Worm (Caenorhabditis elegans): Measurements from ENCODE around the gene klc-1.

Gene klc-1

DNA sequence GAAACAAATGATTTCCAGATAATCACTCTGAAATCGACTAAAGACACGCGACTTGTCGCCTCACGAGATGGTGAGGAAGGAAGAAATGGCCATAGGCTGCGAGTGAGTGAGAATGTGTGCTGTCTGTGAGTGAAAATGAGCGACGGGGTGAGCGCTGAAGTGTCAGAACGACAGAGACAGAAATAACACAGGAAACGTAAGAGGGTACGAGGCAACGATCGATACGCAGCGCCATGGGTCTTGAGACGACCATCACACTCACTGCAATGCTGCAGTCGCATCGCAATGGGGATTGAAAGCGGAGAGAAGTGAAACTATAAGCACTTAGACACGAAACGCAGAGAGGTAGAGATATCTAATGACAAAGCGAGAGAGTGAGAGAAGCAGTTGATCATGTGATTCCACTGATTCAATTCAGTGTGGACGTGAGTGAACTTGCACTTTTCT, 723 bp upstream of the klc-1 start (continued):
- peak; percentile 63; the same call in 1 of the 2 replicates for TF ChIP-seq lim-7 (GFP tag; IDR thresholded peaks at IDR 0.05)
- TF ChIP-seq ctbp-1 (GFP tag; IDR thresholded peaks at IDR 0.05): peak; percentile 86
- peak; percentile 78 for TF ChIP-seq lin-38 (GFP tag; IDR thresholded peaks at IDR 0.05)
- peak; percentile 13 for TF ChIP-seq daf-12 (tag; optimal IDR thresholded peaks at IDR 0.05)
- no peak for TF ChIP-seq Y105C5A.15 (GFP tag; IDR thresholded peaks at IDR 0.05)
- TF ChIP-seq Y5F2A.4 (GFP tag; optimal IDR thresholded peaks at IDR 0.05): no peak
- no peak for TF ChIP-seq nhr-111 (GFP tag; optimal IDR thresholded peaks at IDR 0.05)
- TF ChIP-seq hlh-30 (tag; optimal IDR thresholded peaks at IDR 0.05; ENCODE audit: insufficient read depth): peak; percentile 99
- peak; percentile 53 for TF ChIP-seq arid-1 (GFP tag; conservative IDR thresholded peaks at IDR 0.05)
- peak; percentile 86 for TF ChIP-seq nhr-102 (tag; optimal IDR thresholded peaks at IDR 0.05)
- no peak for TF ChIP-seq nhr-76 (tag; optimal IDR thresholded peaks at IDR 0.05)
- peak; percentile 30 for TF ChIP-seq lir-3 (tag; optimal IDR thresholded peaks at IDR 0.05)
- TF ChIP-seq dve-1 (tag; optimal IDR thresholded peaks at IDR 0.05; ENCODE audit: insufficient read depth): peak; percentile 92
- peak; percentile 78 for TF ChIP-seq set-16 (GFP tag; IDR thresholded peaks at IDR 0.05)
- TF ChIP-seq zfp-3 (GFP tag; conservative IDR thresholded peaks at IDR 0.05): 0 out of 2 replicates have a peak, but pooled peaks have one; percentile 23
- peak; percentile 97 for TF ChIP-seq hlh-11 (tag; optimal IDR thresholded peaks at IDR 0.05)
- TF ChIP-seq F44E2.7 (GFP tag; IDR thresholded peaks at IDR 0.05): 0 out of 2 replicates have a peak, but pooled peaks have one; percentile 10
- peak; percentile 96 for TF ChIP-seq rbr-2 (tag; optimal IDR thresholded peaks at IDR 0.05)
- peak; percentile 3 for TF ChIP-seq pqm-1 (tag; optimal IDR thresholded peaks at IDR 0.05)
- no peak for TF ChIP-seq dmd-9 (GFP tag; IDR thresholded peaks at IDR 0.05)
- TF ChIP-seq vab-7 (GFP tag; IDR thresholded peaks at IDR 0.05): peak; percentile 71; the same call in 1 of the 2 replicates
- TF ChIP-seq zip-11 (GFP tag; IDR thresholded peaks at IDR 0.05): no peak

DNA sequence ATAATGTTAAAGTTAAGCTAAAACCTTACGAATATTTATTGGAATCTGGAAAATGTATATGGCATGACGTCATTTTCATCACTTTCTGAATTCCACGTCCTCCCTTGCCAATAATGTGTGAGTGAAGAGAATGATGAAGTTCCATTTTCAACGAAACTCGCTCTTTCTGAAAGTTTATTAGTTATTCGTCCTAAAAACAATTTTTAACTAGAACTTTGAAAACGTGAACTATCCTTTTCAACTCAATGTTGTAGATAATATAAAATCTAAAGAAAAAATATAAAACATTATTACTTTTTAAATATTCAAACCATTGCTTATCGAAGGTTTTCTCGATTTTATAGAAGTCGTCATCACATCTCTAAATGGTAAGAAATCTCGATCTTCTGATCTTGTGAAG, 6.0 kb downstream of the klc-1 start, which contains the start of gene M7.7:
TSS of gene M7.7 (plus strand) at position 301 of the 400 bp plus-strand sequence.
- TF ChIP-seq egl-43 (GFP tag; IDR thresholded peaks at IDR 0.05) (no peak), arid-1 (GFP tag; conservative IDR thresholded peaks at IDR 0.05) (no peak), hif-1 (tag; optimal IDR thresholded peaks at IDR 0.05) (no peak), mdl-1 (tag; optimal IDR thresholded peaks at IDR 0.05) (no peak), vab-7 (GFP tag; IDR thresholded peaks at IDR 0.05) (no peak)

DNA sequence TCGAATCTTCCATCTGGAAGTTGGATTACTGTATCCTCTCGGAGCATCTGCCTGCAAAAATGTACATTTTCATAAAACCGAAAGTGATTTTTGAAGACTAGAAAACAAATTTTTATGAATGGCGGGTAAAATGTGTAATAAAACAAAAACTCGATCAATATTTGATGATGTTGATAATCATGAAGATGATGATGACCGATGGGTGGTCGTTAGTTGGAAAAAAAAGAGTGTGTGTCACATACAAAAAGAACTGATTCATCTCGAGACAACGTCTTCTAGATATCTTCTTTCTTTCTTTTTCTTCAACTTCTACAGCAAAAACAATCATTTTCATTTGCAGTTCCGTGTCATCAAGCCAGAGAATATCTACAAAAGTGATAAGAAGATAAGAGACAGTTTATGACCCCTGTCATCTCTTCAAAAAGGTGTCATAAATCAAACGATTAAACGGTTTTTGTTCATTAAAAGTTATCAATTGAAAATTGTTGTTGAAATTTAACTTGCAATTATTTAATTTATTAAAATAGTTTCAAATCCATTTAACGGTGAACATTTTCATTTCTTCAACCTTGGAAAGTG, 9.1 kb downstream of the klc-1 start, which contains the start of gene bcc-1:
TSS of gene bcc-1 (minus strand) at position 51 of the 579 bp plus-strand sequence.
- no peak for TF ChIP-seq D1046.2 (GFP tag; IDR thresholded peaks at IDR 0.05)
- TF ChIP-seq zfp-3 (GFP tag; conservative IDR thresholded peaks at IDR 0.05): no peak
- TF ChIP-seq dpl-1 (GFP tag; optimal IDR thresholded peaks at IDR 0.05): no peak
- no peak for TF ChIP-seq fos-1 (tag; optimal IDR thresholded peaks at IDR 0.05)
- TF ChIP-seq hlh-11 (tag; optimal IDR thresholded peaks at IDR 0.05): peak; percentile 55
- no peak for TF ChIP-seq nhr-10 (tag; optimal IDR thresholded peaks at IDR 0.05)
- TF ChIP-seq zip-11 (GFP tag; IDR thresholded peaks at IDR 0.05): no peak
- TF ChIP-seq nhr-25 (tag; optimal IDR thresholded peaks at IDR 0.05; ENCODE audit: borderline replicate concordance, insufficient read depth): peak; percentile 10
- peak; percentile 44 for TF ChIP-seq dve-1 (tag; optimal IDR thresholded peaks at IDR 0.05; ENCODE audit: insufficient read depth)
- no peak for TF ChIP-seq dmd-9 (GFP tag; IDR thresholded peaks at IDR 0.05)
- TF ChIP-seq F49E8.2 (tag; optimal IDR thresholded peaks at IDR 0.05; ENCODE audit: borderline replicate concordance): no peak
- TF ChIP-seq tra-1 (GFP tag; IDR thresholded peaks at IDR 0.05): 0 out of 2 replicates have a peak, but pooled peaks have one; percentile 38
- no peak for TF ChIP-seq nhr-11 (tag; optimal IDR thresholded peaks at IDR 0.05)
- peak; percentile 65 for TF ChIP-seq aha-1 (tag)
- no peak for TF ChIP-seq ceh-44 (GFP tag; IDR thresholded peaks at IDR 0.05)
- no peak for TF ChIP-seq spr-1 (tag; optimal IDR thresholded peaks at IDR 0.05)
- TF ChIP-seq hlh-30 (tag; optimal IDR thresholded peaks at IDR 0.05; ENCODE audit: insufficient read depth): peak; percentile 43
- TF ChIP-seq daf-12 (tag; optimal IDR thresholded peaks at IDR 0.05): no peak
- peak; percentile 62 for TF ChIP-seq nhr-28 (tag; optimal IDR thresholded peaks at IDR 0.05)
- no peak for TF ChIP-seq zip-2 (tag; optimal IDR thresholded peaks at IDR 0.05)
- peak; percentile 78; the same call in 1 of the 2 replicates for TF ChIP-seq ceh-20 (GFP tag; IDR thresholded peaks at IDR 0.05)
- TF ChIP-seq lsy-2 (tag; optimal IDR thresholded peaks at IDR 0.05): peak in 1 of 2 experiments; percentile 41
- no peak for TF ChIP-seq T20F7.1 (GFP tag; optimal IDR thresholded peaks at IDR 0.05)
- no peak for TF ChIP-seq arid-1 (GFP tag; conservative IDR thresholded peaks at IDR 0.05)
- TF ChIP-seq mxl-3 (GFP tag; optimal IDR thresholded peaks at IDR 0.05): peak; percentile 27
- TF ChIP-seq unc-62 (GFP tag; optimal IDR thresholded peaks at IDR 0.05 in 1 of 2): peak in 1 of 2 experiments; percentile 98
- TF ChIP-seq unc-62 (tag; optimal IDR thresholded peaks at IDR 0.05): no peak
- no peak for TF ChIP-seq spr-3 (GFP tag; optimal IDR thresholded peaks at IDR 0.05)
- peak in 1 of 2 experiments; percentile 53 for TF ChIP-seq mdl-1 (tag; optimal IDR thresholded peaks at IDR 0.05)
